Fruit fly (Drosophila melanogaster) Kc167 (cell line): ENCODE measurements around the gene Dip-C.

Experiments used
- Myc ChIP-seq: fragments of >200 bp; optimal IDR thresholded peaks from 2 replicates; lab custom pipeline; 2017; ENCODE audit warnings: missing external identifiers
- Sin3A ChIP-seq: fragments of >200 bp; optimal IDR thresholded peaks from 2 replicates; lab custom pipeline; 2018; ENCODE audit warnings: missing external identifiers
- h ChIP-seq: fragments of >200 bp; optimal IDR thresholded peaks from 3 replicates; lab custom pipeline; 2018; ENCODE audit warnings: missing external identifiers
- insv ChIP-seq: fragments of >200 bp; optimal IDR thresholded peaks from 3 replicates; lab custom pipeline; 2018; ENCODE audit warnings: missing external identifiers
- psq ChIP-seq: fragments of >200 bp; optimal IDR thresholded peaks from 2 replicates; lab custom pipeline; 2017; ENCODE audit warnings: missing external identifiers
- ttk ChIP-seq: sonication (Bioruptor generic); optimal IDR thresholded peaks from 2 replicates; lab custom pipeline; 2017; ENCODE audit warnings: missing external identifiers

Gene Dip-C

dm6 chr3R:12379708-12380107 is 33.9 kb downstream of the Dip-C start, which contains the start of gene GstD8:
TSS of gene GstD8 (plus strand) at chr3R:12380008.
- TF ChIP-seq h (lab: Kevin White, UChicago) (no peak), ttk (no peak), psq (lab: Kevin White, UChicago) (no peak), insv (lab: Kevin White, UChicago) (no peak)

dm6 chr3R:12379249-12379648 is 34.3 kb downstream of the Dip-C start:
- TF ChIP-seq Myc (lab: Kevin White, UChicago) (no peak), insv (lab: Kevin White, UChicago) (no peak), ttk (no peak), h (lab: Kevin White, UChicago) (no peak), psq (lab: Kevin White, UChicago) (no peak), Sin3A (lab: Kevin White, UChicago) (no peak)

- TF ChIP-seq Myc (lab: Kevin White, UChicago) = no peak
- TF ChIP-seq psq (lab: Kevin White, UChicago) = no peak
- TF ChIP-seq insv (lab: Kevin White, UChicago) = no peak
- no peak for TF ChIP-seq ttk
- no peak for TF ChIP-seq h (lab: Kevin White, UChicago)
- no peak for TF ChIP-seq Sin3A (lab: Kevin White, UChicago)
Measured at dm6 chr3R:12378200-12378599, 35.4 kb downstream of the Dip-C start, which contains the start of gene GstD7. TSS of gene GstD7 (plus strand) at chr3R:12378500.

- TF ChIP-seq psq (lab: Kevin White, UChicago) = no peak
Measured at dm6 chr3R:12376828-12377227, 36.7 kb downstream of the Dip-C start, which contains the start of gene GstD6. TSS of gene GstD6 (plus strand) at chr3R:12377128.

- TF ChIP-seq ttk = no peak
- no peak for TF ChIP-seq Sin3A (lab: Kevin White, UChicago)
- no peak for TF ChIP-seq Myc (lab: Kevin White, UChicago)
- no peak for TF ChIP-seq psq (lab: Kevin White, UChicago)
- no peak for TF ChIP-seq insv (lab: Kevin White, UChicago)
- no peak for TF ChIP-seq h (lab: Kevin White, UChicago)
Measured at dm6 chr3R:12375258-12375783, 38.2 kb downstream of the Dip-C start, which contains the start of gene GstD5. TSS of gene GstD5 (plus strand) at chr3R:12375733.

dm6 chr3R:12373800-12374199 is 39.8 kb downstream of the Dip-C start, which contains the start of gene GstD4:
TSS of gene GstD4 (plus strand) at chr3R:12374100.
- no peak for TF ChIP-seq psq (lab: Kevin White, UChicago)
- TF ChIP-seq h (lab: Kevin White, UChicago) = no peak
- TF ChIP-seq ttk = no peak
- no peak for TF ChIP-seq insv (lab: Kevin White, UChicago)
- TF ChIP-seq Sin3A (lab: Kevin White, UChicago) = no peak
- no peak for TF ChIP-seq Myc (lab: Kevin White, UChicago)

dm6 chr3R:12372800-12373199 is 40.8 kb downstream of the Dip-C start, which contains the start of gene GstD3:
TSS of gene GstD3 (plus strand) at chr3R:12373068.
- no peak for TF ChIP-seq ttk

dm6 chr3R:12371671-12372070 is 41.9 kb downstream of the Dip-C start, which contains the start of gene GstD2:
TSS of gene GstD2 (plus strand) at chr3R:12371971.
- TF ChIP-seq ttk (no peak), Sin3A (lab: Kevin White, UChicago) (no peak), h (lab: Kevin White, UChicago) (no peak), Myc (lab: Kevin White, UChicago) (no peak), psq (lab: Kevin White, UChicago) (no peak), insv (lab: Kevin White, UChicago) (no peak)

- TF ChIP-seq insv (lab: Kevin White, UChicago) (no peak), Sin3A (lab: Kevin White, UChicago) (no peak), ttk (no peak), h (lab: Kevin White, UChicago) (no peak), Myc (lab: Kevin White, UChicago) (no peak), psq (lab: Kevin White, UChicago) (no peak)
Measured at dm6 chr3R:12370643-12370995, 42.9 kb downstream of the Dip-C start.

dm6 chr3R:12369793-12370642 is 43.5 kb downstream of the Dip-C start:
- TF ChIP-seq h (lab: Kevin White, UChicago) (no peak), Sin3A (lab: Kevin White, UChicago) (no peak), ttk (no peak), psq (lab: Kevin White, UChicago) (no peak), Myc (lab: Kevin White, UChicago) (no peak), insv (lab: Kevin White, UChicago) (no peak)

- TF ChIP-seq psq (lab: Kevin White, UChicago) (no peak), Myc (lab: Kevin White, UChicago) (no peak)
Measured at dm6 chr3R:12369135-12369792, 44.3 kb downstream of the Dip-C start, which contains the start of gene GstD1. TSS of gene GstD1 (minus strand) at chr3R:12369268.

- TF ChIP-seq Myc (lab: Kevin White, UChicago) (no peak), Sin3A (lab: Kevin White, UChicago) (no peak), ttk (no peak), insv (lab: Kevin White, UChicago) (no peak), psq (lab: Kevin White, UChicago) (no peak), h (lab: Kevin White, UChicago) (no peak)
Measured at dm6 chr3R:12367464-12367863, 46.1 kb downstream of the Dip-C start, which contains the start of gene GstD9. TSS of gene GstD9 (minus strand) at chr3R:12367564.
